Worm (Caenorhabditis elegans) whole organism, L1 larva: Measurements from ENCODE around the gene Y37A1B.4.

Source experiments
- ceh-8 ChIP-seq: fragments of 200-800 bp; sonication (Bioruptor generic); optimal IDR thresholded peaks from 2 replicates; lab custom pipeline; 2018; ENCODE audit warnings: mild to moderate bottlenecking, missing genetic modification characterization, moderate library complexity, missing compliant biosample characterization
- nhr-11 ChIP-seq: fragments of 150-350 bp; optimal IDR thresholded peaks from 2 replicates; lab custom pipeline; 2014; ENCODE audit warnings: missing biosample characterization, missing genetic modification characterization
- nhr-237 ChIP-seq: fragments of 150-350 bp; optimal IDR thresholded peaks from 2 replicates; lab custom pipeline; 2014; ENCODE audit warnings: missing biosample characterization, missing genetic modification characterization
- pag-3 ChIP-seq: sonication (generic microtip); optimal IDR thresholded peaks from 2 replicates; lab custom pipeline; 2017; ENCODE audit warnings: missing genetic modification characterization, mild to moderate bottlenecking, missing compliant biosample characterization, antibody characterized with exemption, borderline replicate concordance; ENCODE audit not compliant: insufficient read depth

DNA sequence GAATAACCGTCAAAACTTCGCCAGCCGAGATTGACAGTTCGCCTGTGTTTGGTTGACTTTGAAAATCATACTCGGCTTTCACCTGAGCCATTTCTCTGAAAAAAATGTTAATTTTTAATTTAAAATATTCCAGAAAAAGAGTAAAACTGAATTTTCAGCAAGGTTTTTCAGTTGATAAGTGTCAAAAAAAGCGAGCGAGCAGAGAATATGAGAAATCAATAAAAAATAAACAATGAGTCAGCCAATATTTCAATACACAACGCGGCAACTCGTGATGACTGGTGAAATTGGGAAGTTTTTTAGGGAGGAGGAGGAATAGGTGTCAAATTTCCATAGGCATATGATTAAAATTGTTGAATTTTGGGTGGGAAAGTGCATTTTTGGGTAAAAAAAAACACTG lies 9.2 kb upstream of the Y37A1B.4 start, which contains the start of gene lst-4:
- no peak for TF ChIP-seq nhr-237 (tag; lab: Kevin White, UChicago)
- TF ChIP-seq pag-3: no peak
- TF ChIP-seq ceh-8 (GFP tag; lab: Kevin White, UChicago): no peak
- TF ChIP-seq nhr-11 (tag; lab: Kevin White, UChicago): no peak
